Worm (Caenorhabditis elegans) whole organism, late embryonic: ENCODE results near the gene ctl-3.

Source experiments
- C08G9.2 ChIP-seq: sonication (generic microtip); optimal IDR thresholded peaks from 2 replicates; lab custom pipeline; 2016; ENCODE audit warnings: mild to moderate bottlenecking, missing genetic modification characterization, moderate library complexity, missing compliant biosample characterization
- T23F11.4 ChIP-seq: fragments of 200-800 bp; sonication (Bioruptor generic); optimal IDR thresholded peaks from 2 replicates; lab custom pipeline; 2018; ENCODE audit warnings: mild to moderate bottlenecking, missing genetic modification characterization, missing compliant biosample characterization
- ahr-1 ChIP-seq: sonication (generic microtip); optimal IDR thresholded peaks from 2 replicates; lab custom pipeline; 2016; ENCODE audit warnings: missing genetic modification characterization, missing compliant biosample characterization
- fax-1 ChIP-seq: sonication (generic microtip); optimal IDR thresholded peaks from 2 replicates; lab custom pipeline; 2016; ENCODE audit warnings: missing genotype, missing genetic modification characterization, missing compliant biosample characterization
- fkh-10 ChIP-seq: fragments of 150-350 bp; optimal IDR thresholded peaks from 2 replicates; lab custom pipeline; 2014; ENCODE audit warnings: missing biosample characterization, missing genetic modification reagents, missing genetic modification characterization
- nfya-1 ChIP-seq: sonication (generic microtip); optimal IDR thresholded peaks from 2 replicates; lab custom pipeline; 2017; ENCODE audit warnings: missing genetic modification characterization, mild to moderate bottlenecking, missing compliant biosample characterization, antibody characterized with exemption, moderate library complexity
- pha-2 ChIP-seq: sonication (generic microtip); optimal IDR thresholded peaks from 2 replicates; lab custom pipeline; 2017; ENCODE audit warnings: mild to moderate bottlenecking, missing genetic modification characterization, missing compliant biosample characterization
- rnt-1 ChIP-seq: sonication (generic microtip); optimal IDR thresholded peaks from 2 replicates; lab custom pipeline; 2016; ENCODE audit warnings: missing genetic modification characterization, missing compliant biosample characterization

- TF ChIP-seq nfya-1 (no peak), fkh-10 (GFP tag; lab: Kevin White, UChicago) (no peak), pha-2 (no peak), ahr-1 (tag; lab: Kevin White, UChicago) (no peak), C08G9.2 (tag; lab: Kevin White, UChicago) (no peak), rnt-1 (tag; lab: Kevin White, UChicago) (no peak), fax-1 (tag; lab: Kevin White, UChicago) (no peak), T23F11.4 (GFP tag; lab: Kevin White, UChicago) (no peak)
These were observed at the start of gene ctl-3 for ce11 chrII:14310729-14311388.
